Fruit fly (Drosophila melanogaster): Measurements from ENCODE around the gene rdx.

Gene rdx

DNA sequence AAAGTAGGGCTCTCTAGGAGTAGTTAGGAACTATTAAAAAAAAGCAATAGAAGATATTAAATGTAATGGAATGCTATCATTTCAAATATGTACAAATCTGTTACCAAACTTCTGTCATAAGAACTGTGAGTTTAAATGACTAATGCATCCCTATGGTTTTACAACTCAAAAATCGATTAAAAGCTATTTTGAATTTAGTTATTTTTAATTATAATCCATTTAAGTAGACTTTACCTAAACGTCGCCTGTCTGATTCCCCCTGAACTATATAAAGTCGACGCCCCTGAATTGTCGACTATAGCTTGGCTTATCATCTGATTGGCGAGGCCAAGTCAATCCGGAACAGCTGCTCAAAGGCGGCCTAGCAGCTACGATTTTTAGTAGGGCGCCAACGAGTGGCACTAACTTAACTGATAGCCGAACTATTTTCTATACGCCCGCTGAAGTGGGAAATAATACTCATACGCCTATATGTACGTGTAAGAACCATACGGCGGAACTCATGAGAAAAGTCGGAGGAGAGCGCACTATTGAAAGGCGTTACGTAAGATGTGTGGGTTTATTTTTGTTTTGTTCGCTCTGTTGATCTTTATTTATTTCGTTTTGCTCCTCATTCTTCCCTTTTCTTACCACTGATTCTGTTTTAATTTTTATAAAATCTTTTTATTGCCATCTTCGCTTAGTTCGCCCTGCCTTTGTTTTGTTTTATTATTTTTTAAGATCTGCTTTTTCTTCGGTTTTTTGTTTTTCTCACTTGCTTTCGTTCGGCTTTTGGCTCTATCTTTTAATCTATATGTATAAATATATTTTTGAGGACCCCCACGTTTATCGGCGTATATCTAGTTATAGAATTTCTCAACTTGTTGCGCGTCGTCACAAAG lies 30.4 kb upstream of the rdx start (continued):
- TF ChIP-seq Usf (GFP tag; optimal IDR thresholded peaks at IDR 0.05) (peak; percentile 6), CG13894 (tag; optimal IDR thresholded peaks at IDR 0.05) (peak; percentile 97), salm (tag; optimal IDR thresholded peaks at IDR 0.05) (no peak), CG16813 (GFP tag; IDR thresholded peaks at IDR 0.05; ENCODE audit: partially characterized antibody) (no peak), tll (GFP tag; optimal IDR thresholded peaks at IDR 0.05) (no peak), Six4 (GFP tag; optimal IDR thresholded peaks at IDR 0.05) (no peak), kah (GFP tag; optimal IDR thresholded peaks at IDR 0.05) (peak; percentile 41), p53 (GFP tag; optimal IDR thresholded peaks at IDR 0.05) (no peak), CG3726 (GFP tag; IDR thresholded peaks at IDR 0.05) (no peak), az2 (GFP tag; optimal IDR thresholded peaks at IDR 0.05) (no peak), CG3065 (GFP tag; optimal IDR thresholded peaks at IDR 0.05) (no peak), CG7839 (tag; optimal IDR thresholded peaks at IDR 0.05) (peak; percentile 43), prd (optimal IDR thresholded peaks at IDR 0.05) (no peak), prd (GFP tag; IDR thresholded peaks at IDR 0.05) (no peak), YL-1 (GFP tag; optimal IDR thresholded peaks at IDR 0.05) (no peak), CG43689 (GFP tag; IDR thresholded peaks at IDR 0.05) (no peak), Camta (GFP tag; optimal IDR thresholded peaks at IDR 0.05) (no peak), CG14710 (tag; optimal IDR thresholded peaks at IDR 0.05) (no peak), ken (GFP tag; IDR thresholded peaks at IDR 0.05) (no peak), mld (GFP tag; IDR thresholded peaks at IDR 0.05; ENCODE audit: partially characterized antibody) (no peak), CG9797 (GFP tag; optimal IDR thresholded peaks at IDR 0.05) (no peak), MESR4 (GFP tag; optimal IDR thresholded peaks at IDR 0.05) (no peak), CG17568 (GFP tag; optimal IDR thresholded peaks at IDR 0.05) (no peak), CG31441 (GFP tag; IDR thresholded peaks at IDR 0.05) (peak; percentile 65), br (optimal IDR thresholded peaks at IDR 0.05) (no peak), CG11456 (GFP tag; IDR thresholded peaks at IDR 0.05) (no peak), CG5180 (GFP tag; optimal IDR thresholded peaks at IDR 0.05) (peak; percentile 3), CG11560 (tag; IDR thresholded peaks at IDR 0.05) (no peak), ham (GFP tag; IDR thresholded peaks at IDR 0.05) (no peak), CG13624 (GFP tag; optimal IDR thresholded peaks at IDR 0.05) (peak; percentile 41), caup (GFP tag; optimal IDR thresholded peaks at IDR 0.05; ENCODE audit: severe bottlenecking) (peak; percentile 9), jumu (GFP tag; optimal IDR thresholded peaks at IDR 0.05) (no peak), Oaz (GFP tag; IDR thresholded peaks at IDR 0.05) (no peak), fd64A (GFP tag; optimal IDR thresholded peaks at IDR 0.05) (no peak), Stat92E (GFP tag; optimal IDR thresholded peaks at IDR 0.05) (no peak), D19B (GFP tag; optimal IDR thresholded peaks at IDR 0.05) (peak; percentile 20), Myb (GFP tag; optimal IDR thresholded peaks at IDR 0.05) (no peak), maf-S (GFP tag; optimal IDR thresholded peaks at IDR 0.05) (no peak), bbx (GFP tag; IDR thresholded peaks at IDR 0.05; ENCODE audit: partially characterized antibody) (no peak), CG8281 (tag; optimal IDR thresholded peaks at IDR 0.05) (no peak), MBD-R2 (GFP tag; IDR thresholded peaks at IDR 0.05) (no peak), CG13424 (tag; optimal IDR thresholded peaks at IDR 0.05) (peak; percentile 40), CG10565 (GFP tag; optimal IDR thresholded peaks at IDR 0.05) (no peak), NfI (GFP tag; optimal IDR thresholded peaks at IDR 0.05) (no peak), pum (GFP tag; optimal IDR thresholded peaks at IDR 0.05) (no peak), CG3847 (GFP tag; IDR thresholded peaks at IDR 0.05) (no peak; the same call in 1 of the 2 replicates), Asciz (GFP tag; optimal IDR thresholded peaks at IDR 0.05) (peak; percentile 56), Poxn (GFP tag; IDR thresholded peaks at IDR 0.05) (no peak), H15 (GFP tag; IDR thresholded peaks at IDR 0.05) (no peak), sens (GFP tag) (peak; percentile 85)

Measured in whole organism, embryonic.